Worm (Caenorhabditis elegans) whole organism, midembryonic: ENCODE results near the gene elks-1.
"Not testable (repeated sequence)": the region's sequence is repeated elsewhere in the genome, so short reads cannot be mapped to it uniquely, and the experiment has no call there.

Source experiments
- T22C8.4 ChIP-seq: fragments of 200-800 bp; sonication (Bioruptor generic); IDR thresholded peaks from 2 replicates; pipeline ENCODE4 v1.3.6; 2022; ENCODE audit warnings: missing genetic modification characterization, missing compliant biosample characterization
- cog-1 ChIP-seq: sonication (generic microtip); optimal IDR thresholded peaks from 2 replicates; lab custom pipeline; 2016; ENCODE audit warnings: missing genetic modification characterization, missing compliant biosample characterization
- flt-1 ChIP-seq: fragments of 200-800 bp; sonication (Bioruptor generic); IDR thresholded peaks from 2 replicates; pipeline ENCODE4 v1.3.6; 2022; ENCODE audit warnings: missing genetic modification characterization, missing compliant biosample characterization
- klf-2 ChIP-seq: fragments of 200-800 bp; sonication (Bioruptor generic); conservative IDR thresholded peaks from 2 replicates; pipeline ENCODE4 v1.3.6; 2022; ENCODE audit warnings: missing genetic modification reagents, missing genetic modification characterization, missing compliant biosample characterization
- med-1 ChIP-seq: sonication (generic microtip); optimal IDR thresholded peaks from 2 replicates; lab custom pipeline; 2017; ENCODE audit warnings: missing genetic modification characterization, mild to moderate bottlenecking, missing compliant biosample characterization, antibody characterized with exemption, missing genetic modification reagents; ENCODE audit not compliant: insufficient read depth
- ref-1 ChIP-seq: fragments of 200-800 bp; sonication (Bioruptor generic); conservative IDR thresholded peaks from 2 replicates; pipeline ENCODE4 v1.3.6; 2022; ENCODE audit warnings: missing genetic modification reagents, missing genetic modification characterization, missing compliant biosample characterization
- tab-1 ChIP-seq: fragments of 200-800 bp; sonication (Bioruptor generic); IDR thresholded peaks from 2 replicates; pipeline ENCODE4 v1.3.6; 2022; ENCODE audit warnings: missing genetic modification characterization, missing compliant biosample characterization
- ztf-23 ChIP-seq: fragments of 200-800 bp; sonication (Bioruptor generic); IDR thresholded peaks from 2 replicates; pipeline ENCODE4 v1.3.6; 2022; ENCODE audit warnings: missing genetic modification reagents, missing genetic modification characterization, missing compliant biosample characterization
- ztf-29 ChIP-seq: fragments of 200-800 bp; sonication (Bioruptor generic); IDR thresholded peaks from 2 replicates; pipeline ENCODE4 v1.3.6; 2022; ENCODE audit warnings: missing genetic modification reagents, missing genetic modification characterization, missing compliant biosample characterization

Gene elks-1

DNA sequence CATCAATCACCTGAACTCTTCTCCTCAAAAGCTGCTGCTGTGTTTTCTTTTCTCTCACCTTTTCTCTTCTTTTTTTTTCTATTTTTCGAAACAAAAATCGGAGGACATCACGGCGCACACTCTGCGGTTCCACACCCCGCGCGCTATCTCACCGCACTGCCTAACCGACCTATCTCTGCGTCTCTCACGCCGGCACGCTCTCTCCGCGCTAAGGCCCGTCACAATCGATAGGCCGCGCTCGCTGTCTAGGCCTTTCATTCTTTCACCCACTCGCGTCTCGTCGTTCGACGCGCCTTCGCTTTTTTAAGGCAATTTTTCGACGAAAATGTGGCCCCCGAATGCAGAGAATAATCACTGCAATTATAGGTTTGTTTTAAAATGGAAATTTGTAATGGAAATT lies 38.6 kb downstream of the elks-1 start, which contains the start of gene zip-11:
Gene zip-11 (plus strand): TSS at position 34 of the 400 bp plus-strand sequence.
- TF ChIP-seq ref-1 (GFP tag; lab: Robert Waterston, UW) (no peak), cog-1 (no peak), med-1 (no peak), T22C8.4 (peak; percentile 62; the same call in 1 of the 2 replicates)

DNA sequence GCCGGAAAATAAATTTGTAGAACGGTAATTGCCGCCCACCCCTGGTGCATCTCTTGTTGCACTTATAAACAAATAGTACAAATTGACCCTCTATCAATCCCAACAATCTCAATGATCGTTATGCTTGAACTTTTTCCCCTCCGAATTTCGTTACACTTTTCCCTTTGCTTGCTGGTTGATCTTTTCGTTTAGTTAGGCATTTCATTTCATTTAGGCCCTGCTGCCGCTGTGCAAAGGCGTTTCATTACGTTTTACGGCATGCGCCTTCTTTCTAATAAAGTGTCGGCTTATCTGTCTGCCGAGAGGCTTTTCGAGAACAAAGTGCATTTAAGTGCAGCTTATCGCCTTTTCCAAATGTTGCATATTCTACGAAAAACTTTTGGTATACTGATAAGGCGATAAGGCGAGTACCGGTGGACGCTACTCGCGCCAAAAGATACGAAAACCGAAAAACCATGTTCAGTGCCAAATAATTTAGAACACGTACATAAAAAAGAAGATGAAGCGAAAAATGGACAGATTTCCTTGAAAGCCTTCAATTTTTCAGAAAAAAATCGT lies 39.1 kb downstream of the elks-1 start:
- TF ChIP-seq T22C8.4 = no peak
- no peak for TF ChIP-seq klf-2 (GFP tag; lab: Robert Waterston, UW)
- no peak for TF ChIP-seq ztf-29
- TF ChIP-seq tab-1 (GFP tag; lab: Robert Waterston, UW) = no peak
- no peak for TF ChIP-seq cog-1
- no peak for TF ChIP-seq ref-1 (GFP tag; lab: Robert Waterston, UW)

- TF ChIP-seq med-1 = no peak
- no peak for TF ChIP-seq flt-1 (GFP tag; lab: Robert Waterston, UW)
- no peak for TF ChIP-seq ztf-29
- TF ChIP-seq tab-1 (GFP tag; lab: Robert Waterston, UW) = no peak
- TF ChIP-seq klf-2 (GFP tag; lab: Robert Waterston, UW) = no peak
- TF ChIP-seq T22C8.4 = no peak
- no peak for TF ChIP-seq cog-1
- no peak for TF ChIP-seq ref-1 (GFP tag; lab: Robert Waterston, UW)
- no peak for TF ChIP-seq ztf-23 (GFP tag; lab: Robert Waterston, UW)
Measured at ce11 chrIV:3308885-3309284, 40.9 kb downstream of the elks-1 start.

ce11 chrIV:3307463-3307862 lies 42.4 kb downstream of the elks-1 start, which contains the start of gene W08E12.9:
Gene W08E12.9, minus strand, starts transcription at chrIV:3307563.
- TF ChIP-seq cog-1 (no peak), ztf-29 (no peak), klf-2 (GFP tag; lab: Robert Waterston, UW) (no peak), flt-1 (GFP tag; lab: Robert Waterston, UW) (no peak), ztf-23 (GFP tag; lab: Robert Waterston, UW) (no peak), ref-1 (GFP tag; lab: Robert Waterston, UW) (no peak), T22C8.4 (no peak), tab-1 (GFP tag; lab: Robert Waterston, UW) (no peak), med-1 (no peak)

ce11 chrIV:3305575-3305974 lies 44.3 kb downstream of the elks-1 start, which contains the start of gene W08E12.2:
Gene W08E12.2, plus strand, starts transcription at chrIV:3305875.
- no peak for TF ChIP-seq ztf-29
- no peak for TF ChIP-seq flt-1 (GFP tag; lab: Robert Waterston, UW)
- no peak for TF ChIP-seq tab-1 (GFP tag; lab: Robert Waterston, UW)
- TF ChIP-seq ref-1 (GFP tag; lab: Robert Waterston, UW) = no peak
- TF ChIP-seq T22C8.4 = no peak
- no peak for TF ChIP-seq med-1

ce11 chrIV:3303690-3304089 lies 46.1 kb downstream of the elks-1 start, which contains the start of gene idpp-12:
Gene idpp-12, plus strand, starts transcription at chrIV:3303990.
- not testable (repeated sequence) for TF ChIP-seq klf-2 (GFP tag; lab: Robert Waterston, UW); ztf-29; ztf-23 (GFP tag; lab: Robert Waterston, UW)

DNA sequence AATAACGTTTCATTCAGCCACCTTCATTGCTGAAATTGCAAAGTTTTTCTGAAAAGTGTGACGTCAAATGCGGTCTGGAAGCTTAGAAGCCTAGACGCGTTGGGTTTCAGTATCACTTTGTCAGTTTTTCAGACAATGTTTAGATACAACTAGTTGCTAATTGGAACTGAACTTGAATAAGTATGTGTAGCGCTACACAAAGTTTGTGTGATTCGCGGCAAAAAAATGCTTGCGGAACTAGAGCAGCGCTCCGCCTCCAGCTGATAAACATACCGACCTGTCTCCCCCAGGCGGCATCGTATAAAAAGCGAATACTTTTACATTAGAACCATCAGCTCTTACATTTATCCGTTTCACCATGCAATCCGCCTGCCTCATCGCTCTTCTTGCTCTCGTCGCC lies 47.8 kb downstream of the elks-1 start, which contains the start of gene W08E12.4:
Gene W08E12.4 (plus strand): TSS at position 301 of the 400 bp plus-strand sequence.
- not testable (repeated sequence) for TF ChIP-seq ztf-23 (GFP tag; lab: Robert Waterston, UW); med-1; ztf-29

ce11 chrIV:3300492-3300891 lies 49.3 kb downstream of the elks-1 start, which contains the start of gene W08E12.5:
Gene W08E12.5, plus strand, starts transcription at chrIV:3300792.
- TF ChIP-seq tab-1 (GFP tag; lab: Robert Waterston, UW) (no peak), cog-1 (no peak), ref-1 (GFP tag; lab: Robert Waterston, UW) (no peak), T22C8.4 (no peak), med-1 (no peak), klf-2 (GFP tag; lab: Robert Waterston, UW) (no peak), flt-1 (GFP tag; lab: Robert Waterston, UW) (no peak), ztf-23 (GFP tag; lab: Robert Waterston, UW) (no peak), ztf-29 (no peak)

ce11 chrIV:3299229-3299628 lies 50.6 kb downstream of the elks-1 start:
- no peak for TF ChIP-seq ztf-23 (GFP tag; lab: Robert Waterston, UW)
- TF ChIP-seq ref-1 (GFP tag; lab: Robert Waterston, UW) = no peak
- no peak for TF ChIP-seq tab-1 (GFP tag; lab: Robert Waterston, UW)

ce11 chrIV:3298300-3298699 lies 51.5 kb downstream of the elks-1 start, which contains the start of gene W08E12.6:
Gene W08E12.6, plus strand, starts transcription at chrIV:3298600.
- TF ChIP-seq ref-1 (GFP tag; lab: Robert Waterston, UW) (no peak), klf-2 (GFP tag; lab: Robert Waterston, UW) (no peak), med-1 (no peak)
